Worm (Caenorhabditis elegans) whole organism, midembryonic: ENCODE measurements around the gene gcy-23.

Source experiments
- T22C8.4 ChIP-seq: fragments of 200-800 bp; sonication (Bioruptor generic); IDR thresholded peaks from 2 replicates; pipeline ENCODE4 v1.3.6; 2022; ENCODE audit warnings: missing genetic modification characterization, missing compliant biosample characterization
- cog-1 ChIP-seq: sonication (generic microtip); optimal IDR thresholded peaks from 2 replicates; lab custom pipeline; 2016; ENCODE audit warnings: missing genetic modification characterization, missing compliant biosample characterization
- med-1 ChIP-seq: sonication (generic microtip); optimal IDR thresholded peaks from 2 replicates; lab custom pipeline; 2017; ENCODE audit warnings: missing genetic modification characterization, mild to moderate bottlenecking, missing compliant biosample characterization, antibody characterized with exemption, missing genetic modification reagents; ENCODE audit not compliant: insufficient read depth

- TF ChIP-seq T22C8.4 (GFP tag; lab: Robert Waterston, UW) (no peak), cog-1 (no peak), med-1 (GFP tag; lab: Kevin White, UChicago) (no peak)
Measured at ce11 chrIV:3233429-3233885, 55.7 kb downstream of the gcy-23 start.
